Worm (Caenorhabditis elegans) whole organism, midembryonic: ENCODE data around the gene hpo-31.

Experiments
- T22C8.4 ChIP-seq: fragments of 200-800 bp; sonication (Bioruptor generic); IDR thresholded peaks from 2 replicates; pipeline ENCODE4 v1.3.6; 2022; ENCODE audit warnings: missing genetic modification characterization, missing compliant biosample characterization
- cog-1 ChIP-seq: sonication (generic microtip); optimal IDR thresholded peaks from 2 replicates; lab custom pipeline; 2016; ENCODE audit warnings: missing genetic modification characterization, missing compliant biosample characterization
- flt-1 ChIP-seq: fragments of 200-800 bp; sonication (Bioruptor generic); IDR thresholded peaks from 2 replicates; pipeline ENCODE4 v1.3.6; 2022; ENCODE audit warnings: missing genetic modification characterization, missing compliant biosample characterization
- med-1 ChIP-seq: sonication (generic microtip); optimal IDR thresholded peaks from 2 replicates; lab custom pipeline; 2017; ENCODE audit warnings: missing genetic modification characterization, mild to moderate bottlenecking, missing compliant biosample characterization, antibody characterized with exemption, missing genetic modification reagents; ENCODE audit not compliant: insufficient read depth
- ref-1 ChIP-seq: fragments of 200-800 bp; sonication (Bioruptor generic); conservative IDR thresholded peaks from 2 replicates; pipeline ENCODE4 v1.3.6; 2022; ENCODE audit warnings: missing genetic modification reagents, missing genetic modification characterization, missing compliant biosample characterization
- tab-1 ChIP-seq: fragments of 200-800 bp; sonication (Bioruptor generic); IDR thresholded peaks from 2 replicates; pipeline ENCODE4 v1.3.6; 2022; ENCODE audit warnings: missing genetic modification characterization, missing compliant biosample characterization
- ztf-23 ChIP-seq: fragments of 200-800 bp; sonication (Bioruptor generic); IDR thresholded peaks from 2 replicates; pipeline ENCODE4 v1.3.6; 2022; ENCODE audit warnings: missing genetic modification reagents, missing genetic modification characterization, missing compliant biosample characterization
- ztf-29 ChIP-seq: fragments of 200-800 bp; sonication (Bioruptor generic); IDR thresholded peaks from 2 replicates; pipeline ENCODE4 v1.3.6; 2022; ENCODE audit warnings: missing genetic modification reagents, missing genetic modification characterization, missing compliant biosample characterization

DNA sequence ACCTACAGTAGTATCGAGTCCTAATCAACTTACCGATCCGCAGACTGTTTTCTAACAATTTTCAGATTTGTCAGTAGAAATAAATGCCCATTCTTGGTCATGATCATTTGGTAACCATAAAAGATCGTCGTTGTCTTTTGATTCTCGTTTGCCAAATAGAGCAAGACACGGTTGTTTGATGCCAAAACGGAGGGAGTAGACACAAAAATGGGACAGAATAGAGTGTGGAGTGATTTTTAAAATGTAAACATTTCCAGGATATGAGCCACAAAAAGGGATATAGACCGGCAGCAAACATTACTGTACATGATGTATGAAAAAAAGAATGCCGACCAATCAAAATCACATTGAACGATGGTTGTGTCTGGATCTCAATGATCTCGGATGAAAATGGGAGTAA is 6.0 kb upstream of the hpo-31 start, which contains the start of gene F55B12.2:
- TF ChIP-seq tab-1 (no peak), med-1 (GFP tag; lab: Kevin White, UChicago) (no peak), T22C8.4 (GFP tag; lab: Robert Waterston, UW) (no peak), ref-1 (GFP tag; lab: Robert Waterston, UW) (no peak), flt-1 (GFP tag; lab: Robert Waterston, UW) (no peak), ztf-29 (GFP tag; lab: Robert Waterston, UW) (no peak), cog-1 (tag; lab: Kevin White, UChicago) (no peak), ztf-23 (GFP tag; lab: Robert Waterston, UW) (no peak)
